Worm (Caenorhabditis elegans) whole organism, young adult: Measurements from ENCODE around the gene Y43F8B.7.

ENCODE experiments used
- B0035.1 ChIP-seq: sonication (generic microtip); optimal IDR thresholded peaks from 2 replicates; lab custom pipeline; 2016; ENCODE audit warnings: missing genetic modification characterization, mild to moderate bottlenecking, missing compliant biosample characterization, missing genotype, missing genetic modification reagents
- B0336.3 ChIP-seq: fragments of 200-800 bp; sonication (Bioruptor generic); IDR thresholded peaks from 2 replicates; pipeline ENCODE4 v1.3.6; 2022; ENCODE audit warnings: missing genetic modification characterization, missing compliant biosample characterization
- C06A6.2 ChIP-seq: fragments of 200-800 bp; sonication (Bioruptor generic); conservative IDR thresholded peaks from 2 replicates; pipeline ENCODE4 v1.3.6; 2022; ENCODE audit warnings: missing genetic modification characterization, missing compliant biosample characterization
- D2030.7 ChIP-seq: fragments of 200-800 bp; sonication (Bioruptor generic); IDR thresholded peaks from 2 replicates; pipeline ENCODE4 v1.3.6; 2022; ENCODE audit warnings: missing genetic modification reagents, missing genetic modification characterization, missing compliant biosample characterization
- F23B12.7 ChIP-seq: sonication (generic microtip); optimal IDR thresholded peaks from 2 replicates; lab custom pipeline; 2017; ENCODE audit warnings: missing genetic modification characterization, mild to moderate bottlenecking, missing compliant biosample characterization, antibody characterized with exemption, moderate library complexity; ENCODE audit not compliant: insufficient read depth
- F33H1.4 ChIP-seq: fragments of 200-800 bp; sonication (Bioruptor generic); IDR thresholded peaks from 2 replicates; pipeline ENCODE4 v1.3.6; 2022; ENCODE audit warnings: missing genetic modification reagents, missing genetic modification characterization, missing compliant biosample characterization
- F49E8.2 ChIP-seq: sonication (generic microtip); optimal IDR thresholded peaks from 3 replicates; lab custom pipeline; 2017; ENCODE audit warnings: missing genetic modification characterization, mild to moderate bottlenecking, missing compliant biosample characterization, antibody characterized with exemption, moderate library complexity; ENCODE audit not compliant: insufficient read depth
- F52B5.7 ChIP-seq: sonication (generic microtip); optimal IDR thresholded peaks from 2 replicates; lab custom pipeline; 2016; ENCODE audit warnings: mild to moderate bottlenecking, missing genetic modification characterization, missing compliant biosample characterization
- F57A8.1 ChIP-seq: fragments of 200-800 bp; sonication (Bioruptor generic); optimal IDR thresholded peaks from 2 replicates; lab custom pipeline; 2018; ENCODE audit warnings: mild to moderate bottlenecking, missing genetic modification characterization, moderate library complexity, missing compliant biosample characterization
- T07F8.4 ChIP-seq: sonication (generic microtip); optimal IDR thresholded peaks from 2 replicates; lab custom pipeline; 2016; ENCODE audit warnings: mild to moderate bottlenecking, missing genetic modification characterization, moderate library complexity, missing compliant biosample characterization
- Y53G8AR.9 ChIP-seq: fragments of 200-800 bp; sonication (Bioruptor generic); conservative IDR thresholded peaks from 2 replicates; pipeline ENCODE4 v1.3.6; 2022; ENCODE audit warnings: missing genetic modification reagents, missing genetic modification characterization, missing compliant biosample characterization
- Y79H2A.3 ChIP-seq: fragments of 200-800 bp; sonication (Bioruptor generic); conservative IDR thresholded peaks from 2 replicates; pipeline ENCODE4 v1.3.6; 2022; ENCODE audit warnings: missing genetic modification reagents, missing genetic modification characterization, missing compliant biosample characterization
- Y95B8A.8 ChIP-seq: fragments of 200-800 bp; sonication (Bioruptor generic); IDR thresholded peaks from 2 replicates; pipeline ENCODE4 v1.3.6; 2022; ENCODE audit warnings: missing genetic modification reagents, missing genetic modification characterization, missing compliant biosample characterization
- ZK185.1 ChIP-seq: sonication (generic microtip); optimal IDR thresholded peaks from 2 replicates; lab custom pipeline; 2016; ENCODE audit warnings: mild to moderate bottlenecking, missing genetic modification characterization, missing compliant biosample characterization; ENCODE audit not compliant: poor library complexity, severe bottlenecking
- aptf-2 ChIP-seq: fragments of 200-800 bp; sonication (Bioruptor generic); conservative IDR thresholded peaks from 2 replicates; pipeline ENCODE4 v1.3.6; 2022; ENCODE audit warnings: missing genetic modification reagents, missing genetic modification characterization, missing compliant biosample characterization
- aptf-3 ChIP-seq: fragments of 200-800 bp; sonication (Bioruptor generic); IDR thresholded peaks from 2 replicates; pipeline ENCODE4 v1.3.6; 2022; ENCODE audit warnings: missing genetic modification characterization, missing compliant biosample characterization
- athp-1 ChIP-seq: sonication (generic microtip); optimal IDR thresholded peaks from 2 replicates; lab custom pipeline; 2017; ENCODE audit warnings: mild to moderate bottlenecking, missing genetic modification characterization, missing compliant biosample characterization
- attf-5 ChIP-seq: fragments of 200-800 bp; sonication (Bioruptor generic); optimal IDR thresholded peaks from 2 replicates; lab custom pipeline; 2018; ENCODE audit warnings: mild to moderate bottlenecking, missing genetic modification characterization, missing compliant biosample characterization
- attf-6 ChIP-seq: fragments of 200-800 bp; sonication (Bioruptor generic); IDR thresholded peaks from 2 replicates; pipeline ENCODE4 v1.3.6; 2022; ENCODE audit warnings: missing genetic modification reagents, missing genetic modification characterization, missing compliant biosample characterization
- bed-1 ChIP-seq: fragments of 200-800 bp; sonication (Bioruptor generic); IDR thresholded peaks from 2 replicates; pipeline ENCODE4 v1.3.6; 2022; ENCODE audit warnings: missing genetic modification reagents, missing genetic modification characterization, missing compliant biosample characterization
- bed-2 ChIP-seq: fragments of 200-800 bp; sonication (Bioruptor generic); IDR thresholded peaks from 2 replicates; pipeline ENCODE4 v1.3.6; 2022; ENCODE audit warnings: missing genetic modification reagents, missing genetic modification characterization, missing compliant biosample characterization
- ceh-40 ChIP-seq: fragments of 200-800 bp; sonication (Bioruptor generic); IDR thresholded peaks from 2 replicates; pipeline ENCODE4 v1.3.6; 2022; ENCODE audit warnings: missing genetic modification characterization, missing compliant biosample characterization
- ceh-79 ChIP-seq: sonication (generic microtip); optimal IDR thresholded peaks from 2 replicates; lab custom pipeline; 2017; ENCODE audit warnings: mild to moderate bottlenecking, missing genetic modification characterization, missing compliant biosample characterization
- die-1 ChIP-seq: sonication (generic microtip); optimal IDR thresholded peaks from 2 replicates; lab custom pipeline; 2016; ENCODE audit warnings: missing genotype, mild to moderate bottlenecking, missing genetic modification characterization, missing compliant biosample characterization
- dpff-1 ChIP-seq: sonication (generic microtip); optimal IDR thresholded peaks from 2 replicates; lab custom pipeline; 2017; ENCODE audit warnings: mild to moderate bottlenecking, missing genetic modification characterization, missing compliant biosample characterization
- efl-1 ChIP-seq: fragments of 150-350 bp; optimal IDR thresholded peaks from 2 replicates; lab custom pipeline; 2014; ENCODE audit warnings: missing biosample characterization, missing genetic modification reagents, missing genetic modification characterization
- egl-44 ChIP-seq: fragments of 200-800 bp; sonication (Bioruptor generic); IDR thresholded peaks from 2 replicates; pipeline ENCODE4 v1.3.6; 2022; ENCODE audit warnings: missing genetic modification reagents, missing genetic modification characterization, missing compliant biosample characterization
- gei-17 ChIP-seq: fragments of 200-800 bp; sonication (Bioruptor generic); optimal IDR thresholded peaks from 2 replicates; lab custom pipeline; 2018; ENCODE audit warnings: mild to moderate bottlenecking, missing genetic modification characterization, missing compliant biosample characterization
- him-1 ChIP-seq: sonication (generic microtip); optimal IDR thresholded peaks from 2 replicates; lab custom pipeline; 2016; ENCODE audit warnings: missing genotype, missing genetic modification reagents, missing genetic modification characterization, missing compliant biosample characterization
- hlh-26 ChIP-seq: fragments of 200-800 bp; sonication (Bioruptor generic); conservative IDR thresholded peaks from 2 replicates; pipeline ENCODE4 v1.3.6; 2022; ENCODE audit warnings: missing genetic modification reagents, missing genetic modification characterization, missing compliant biosample characterization
- lag-1 ChIP-seq: fragments of 200-800 bp; sonication (Bioruptor generic); IDR thresholded peaks from 2 replicates; pipeline ENCODE4 v1.3.6; 2022; ENCODE audit warnings: missing genetic modification reagents, missing genetic modification characterization, missing compliant biosample characterization
- lsy-27 ChIP-seq: sonication (generic microtip); optimal IDR thresholded peaks from 2 replicates; lab custom pipeline; 2017; ENCODE audit warnings: missing genetic modification characterization, mild to moderate bottlenecking, missing compliant biosample characterization, antibody characterized with exemption, missing genotype, borderline replicate concordance; ENCODE audit not compliant: insufficient read depth
- madf-10 ChIP-seq: sonication (generic microtip); optimal IDR thresholded peaks from 2 replicates; lab custom pipeline; 2016; ENCODE audit warnings: mild to moderate bottlenecking, missing genetic modification characterization, missing compliant biosample characterization
- madf-8 ChIP-seq: fragments of 200-800 bp; sonication (Bioruptor generic); conservative IDR thresholded peaks from 2 replicates; pipeline ENCODE4 v1.3.6; 2022; ENCODE audit warnings: missing genetic modification reagents, missing genetic modification characterization, missing compliant biosample characterization
- mel-28 ChIP-seq: sonication (generic microtip); optimal IDR thresholded peaks from 2 replicates; lab custom pipeline; 2016; ENCODE audit warnings: borderline replicate concordance, mild to moderate bottlenecking, missing genetic modification characterization, missing compliant biosample characterization
- mes-4 ChIP-seq: sonication (generic microtip); optimal IDR thresholded peaks from 2 replicates; lab custom pipeline; 2016; ENCODE audit warnings: missing genotype, missing genetic modification characterization, missing compliant biosample characterization
- mxl-1 ChIP-seq: sonication (generic microtip); optimal IDR thresholded peaks from 2 replicates; lab custom pipeline; 2016; ENCODE audit warnings: missing genetic modification characterization, missing compliant biosample characterization
- nfya-1 ChIP-seq: sonication (generic microtip); optimal IDR thresholded peaks from 2 replicates; lab custom pipeline; 2017; ENCODE audit warnings: antibody characterized with exemption, missing compliant biosample characterization, missing genetic modification characterization, borderline replicate concordance; ENCODE audit not compliant: insufficient read depth
- nfya-2 ChIP-seq: fragments of 200-800 bp; sonication (Bioruptor generic); IDR thresholded peaks from 2 replicates; pipeline ENCODE4 v1.3.6; 2022; ENCODE audit warnings: missing genetic modification reagents, missing genetic modification characterization, missing compliant biosample characterization
- nhr-27 ChIP-seq: fragments of 200-800 bp; sonication (Bioruptor generic); optimal IDR thresholded peaks from 2 replicates; lab custom pipeline; 2018; ENCODE audit warnings: mild to moderate bottlenecking, missing genetic modification characterization, moderate library complexity, missing compliant biosample characterization
- pha-4 ChIP-seq: fragments of 150-350 bp; sonication (generic microtip); optimal IDR thresholded peaks from 2 replicates; lab custom pipeline; 2014; ENCODE audit warnings: missing biosample characterization, missing genetic modification reagents, missing genetic modification characterization
- rec-8 ChIP-seq, 2 experiments: sonication (generic microtip); optimal IDR thresholded peaks; 2 replicates each; lab custom pipeline; 2016; ENCODE audit warnings: mild to moderate bottlenecking in 2 of 2, missing genetic modification characterization in 2 of 2, missing genetic modification reagents in 2 of 2, missing genotype in 2 of 2, missing biosample characterization in 1 of 2, missing compliant biosample characterization in 1 of 2, moderate library complexity in 1 of 2
- sea-2 ChIP-seq: fragments of 200-800 bp; sonication (Bioruptor generic); IDR thresholded peaks from 2 replicates; pipeline ENCODE4 v1.3.6; 2022; ENCODE audit warnings: missing genetic modification characterization, missing compliant biosample characterization
- somi-1 ChIP-seq: fragments of 200-800 bp; sonication (Bioruptor generic); optimal IDR thresholded peaks from 2 replicates; lab custom pipeline; 2018; ENCODE audit warnings: mild to moderate bottlenecking, missing genetic modification characterization, missing compliant biosample characterization
- sptf-2 ChIP-seq: fragments of 200-800 bp; sonication (Bioruptor generic); optimal IDR thresholded peaks from 2 replicates; lab custom pipeline; 2018; ENCODE audit warnings: mild to moderate bottlenecking, missing genetic modification characterization, missing compliant biosample characterization
- unc-62 ChIP-seq: fragments of 150-350 bp; optimal IDR thresholded peaks from 2 replicates; lab custom pipeline; 2014; ENCODE audit warnings: missing biosample characterization, missing genetic modification reagents, missing genetic modification characterization
- xnd-1 ChIP-seq: sonication (generic microtip); optimal IDR thresholded peaks from 2 replicates; lab custom pipeline; 2016; ENCODE audit warnings: missing genotype, missing genetic modification reagents, missing genetic modification characterization, missing compliant biosample characterization
- ztf-28 ChIP-seq: fragments of 200-800 bp; sonication (Bioruptor generic); IDR thresholded peaks from 2 replicates; pipeline ENCODE4 v1.3.6; 2022; ENCODE audit warnings: missing genetic modification reagents, missing genetic modification characterization, missing compliant biosample characterization

Gene Y43F8B.7

ce11 chrV:19522551-19523137, 32.1 kb downstream of the Y43F8B.7 start (continued):
- TF ChIP-seq aptf-2 (no peak), F49E8.2 (no peak), lag-1 (GFP tag; lab: Robert Waterston, UW) (no peak), T07F8.4 (tag; lab: Kevin White, UChicago) (peak; percentile 34), dpff-1 (tag; lab: Kevin White, UChicago) (no peak), lsy-27 (tag; lab: Kevin White, UChicago) (no peak), ceh-40 (no peak), F52B5.7 (tag; lab: Kevin White, UChicago) (peak; percentile 67), F57A8.1 (GFP tag; lab: Kevin White, UChicago) (peak; percentile 48), aptf-3 (GFP tag; lab: Robert Waterston, UW) (no peak), die-1 (tag; lab: Kevin White, UChicago) (peak; percentile 44), pha-4 (tag; lab: Kevin White, UChicago) (no peak), attf-6 (GFP tag; lab: Robert Waterston, UW) (no peak), ceh-79 (no peak), mel-28 (tag; lab: Kevin White, UChicago) (peak; percentile 37), somi-1 (GFP tag; lab: Kevin White, UChicago) (peak; percentile 93), egl-44 (GFP tag; lab: Robert Waterston, UW) (peak; percentile 56; the same call in 1 of the 2 replicates), ztf-28 (GFP tag; lab: Robert Waterston, UW) (no peak), B0336.3 (peak; percentile 78; the same call in 1 of the 2 replicates), athp-1 (tag; lab: Kevin White, UChicago) (peak; percentile 28), bed-1 (GFP tag; lab: Robert Waterston, UW) (no peak), C06A6.2 (peak; percentile 90), Y95B8A.8 (no peak), efl-1 (GFP tag; lab: Kevin White, UChicago) (no peak), madf-8 (no peak), madf-10 (tag; lab: Kevin White, UChicago) (peak; percentile 56), gei-17 (GFP tag; lab: Kevin White, UChicago) (peak; percentile 82), sea-2 (0 out of 2 replicates have a peak, but pooled peaks have one; percentile 42), hlh-26 (GFP tag; lab: Robert Waterston, UW) (0 out of 2 replicates have a peak, but pooled peaks have one; percentile 66), nfya-2 (GFP tag; lab: Robert Waterston, UW) (no peak), sptf-2 (GFP tag; lab: Kevin White, UChicago) (no peak), Y53G8AR.9 (GFP tag; lab: Robert Waterston, UW) (peak; percentile 38; the same call in 1 of the 2 replicates), Y79H2A.3 (GFP tag; lab: Robert Waterston, UW) (no peak), attf-5 (GFP tag; lab: Kevin White, UChicago) (peak; percentile 63), him-1 (tag; lab: Kevin White, UChicago) (no peak), mxl-1 (tag; lab: Kevin White, UChicago) (no peak), unc-62 (GFP tag; lab: Kevin White, UChicago) (peak; percentile 72), rec-8 (tag; optimal IDR thresholded peaks at IDR 0.05; lab: Kevin White, UChicago) (no peak), ZK185.1 (tag; lab: Kevin White, UChicago) (peak; percentile 38), F23B12.7 (tag; lab: Kevin White, UChicago) (no peak), D2030.7 (GFP tag; lab: Robert Waterston, UW) (no peak), xnd-1 (tag; lab: Kevin White, UChicago) (no peak), nfya-1 (tag; lab: Kevin White, UChicago) (no peak), mes-4 (tag; lab: Kevin White, UChicago) (no peak), bed-2 (GFP tag; lab: Robert Waterston, UW) (no peak), B0035.1 (tag; lab: Kevin White, UChicago) (no peak), nhr-27 (no peak), F33H1.4 (GFP tag; lab: Robert Waterston, UW) (no peak)
